Fruit fly (Drosophila melanogaster): Measurements from ENCODE around the gene CanA-14F.

The CanA-14F gene

dm6 chrX:16610601-16611058, 23.7 kb upstream of the CanA-14F start, which contains the start of gene mbt (continued):
- TF ChIP-seq klu (GFP tag; IDR thresholded peaks at IDR 0.05) (no peak), btn (GFP tag; optimal IDR thresholded peaks at IDR 0.05) (no peak), CG12659 (GFP tag; optimal IDR thresholded peaks at IDR 0.05) (peak; percentile 74), rib (GFP tag; IDR thresholded peaks at IDR 0.05) (no peak), aop (GFP tag; IDR thresholded peaks at IDR 0.05) (no peak), crp (GFP tag; optimal IDR thresholded peaks at IDR 0.05) (no peak), Hr51 (GFP tag; optimal IDR thresholded peaks at IDR 0.05) (no peak), Tbp (GFP tag; optimal IDR thresholded peaks at IDR 0.05) (no peak), CG17359 (tag; optimal IDR thresholded peaks at IDR 0.05) (no peak), Rx (GFP tag; IDR thresholded peaks at IDR 0.05) (no peak), gt (GFP tag; IDR thresholded peaks at IDR 0.05) (no peak), z (GFP tag; IDR thresholded peaks at IDR 0.05) (no peak), Spps (tag; optimal IDR thresholded peaks at IDR 0.05) (no peak), prd (optimal IDR thresholded peaks at IDR 0.05) (no peak), prd (GFP tag; IDR thresholded peaks at IDR 0.05) (no peak), dati (GFP tag; IDR thresholded peaks at IDR 0.05) (no peak), CG10267 (tag; optimal IDR thresholded peaks at IDR 0.05) (peak; percentile 43), corto (GFP tag; optimal IDR thresholded peaks at IDR 0.05) (no peak), sug (tag; optimal IDR thresholded peaks at IDR 0.05) (peak; percentile 16), otp (GFP tag; IDR thresholded peaks at IDR 0.05) (no peak), zen2 (GFP tag; IDR thresholded peaks at IDR 0.05; ENCODE audit: partially characterized antibody) (peak; percentile 86), CG14441 (GFP tag; IDR thresholded peaks at IDR 0.05) (no peak), Doc3 (GFP tag; IDR thresholded peaks at IDR 0.05; ENCODE audit: partially characterized antibody) (peak; percentile 88), ato (GFP tag; IDR thresholded peaks at IDR 0.05; ENCODE audit: partially characterized antibody) (peak; percentile 83)

- no peak for TF ChIP-seq psq (GFP tag; optimal IDR thresholded peaks at IDR 0.05)
- TF ChIP-seq D (optimal IDR thresholded peaks at IDR 0.05) = no peak
- TF ChIP-seq D (GFP tag; optimal IDR thresholded peaks at IDR 0.05) = no peak
- no peak for TF ChIP-seq GATAe (GFP tag; conservative IDR thresholded peaks at IDR 0.05)
- no peak for TF ChIP-seq Six4 (GFP tag; optimal IDR thresholded peaks at IDR 0.05)
- no peak for TF ChIP-seq zen (tag; optimal IDR thresholded peaks at IDR 0.05)
- TF ChIP-seq CG12659 (GFP tag; optimal IDR thresholded peaks at IDR 0.05) = no peak
- no peak for TF ChIP-seq Poxn (GFP tag; IDR thresholded peaks at IDR 0.05)
- no peak for TF ChIP-seq Drgx (GFP tag; IDR thresholded peaks at IDR 0.05)
- peak; percentile 7 for TF ChIP-seq stwl (tag; optimal IDR thresholded peaks at IDR 0.05)
- TF ChIP-seq Ets65A (GFP tag) = no peak
- TF ChIP-seq CG13894 (tag; optimal IDR thresholded peaks at IDR 0.05) = no peak
- no peak for TF ChIP-seq dm (GFP tag; optimal IDR thresholded peaks at IDR 0.05)
- TF ChIP-seq CG9797 (GFP tag; optimal IDR thresholded peaks at IDR 0.05) = no peak
- no peak for TF ChIP-seq Hr51 (GFP tag; optimal IDR thresholded peaks at IDR 0.05)
- TF ChIP-seq stc (GFP tag; IDR thresholded peaks at IDR 0.05) = no peak
- TF ChIP-seq jing (GFP tag; optimal IDR thresholded peaks at IDR 0.05) = no peak
- TF ChIP-seq Nf-YA (GFP tag; IDR thresholded peaks at IDR 0.05) = no peak
- TF ChIP-seq sens (GFP tag) = no peak
- no peak for TF ChIP-seq ems (GFP tag; optimal IDR thresholded peaks at IDR 0.05)
- TF ChIP-seq CG1529 (GFP tag; optimal IDR thresholded peaks at IDR 0.05) = no peak
- TF ChIP-seq abd-A (tag; optimal IDR thresholded peaks at IDR 0.05) = no peak
- no peak for TF ChIP-seq al (GFP tag; IDR thresholded peaks at IDR 0.05)
- TF ChIP-seq CoRest (tag; optimal IDR thresholded peaks at IDR 0.05) = no peak
- TF ChIP-seq Ptx1 (GFP tag; IDR thresholded peaks at IDR 0.05) = no peak
- TF ChIP-seq gsb (GFP tag; IDR thresholded peaks at IDR 0.05) = no peak
- TF ChIP-seq CG18619 (GFP tag; optimal IDR thresholded peaks at IDR 0.05) = no peak
- TF ChIP-seq dmrt11E (tag; optimal IDR thresholded peaks at IDR 0.05) = no peak
- TF ChIP-seq Max (GFP tag; optimal IDR thresholded peaks at IDR 0.05) = no peak
- no peak for TF ChIP-seq cwo (GFP tag; optimal IDR thresholded peaks at IDR 0.05)
- peak; percentile 81 for TF ChIP-seq CG10321 (GFP tag; IDR thresholded peaks at IDR 0.05)
These were observed 20.9 kb upstream of the CanA-14F start for dm6 chrX:16607828-16608227.
